Worm (Caenorhabditis elegans) whole organism, L2 larva: ENCODE measurements around the gene srx-29.

ENCODE experiments used
- nhr-11 ChIP-seq: fragments of 150-350 bp; optimal IDR thresholded peaks from 2 replicates; lab custom pipeline; 2014; ENCODE audit warnings: missing biosample characterization, missing genetic modification characterization
- snpc-4 ChIP-seq: fragments of 150-350 bp; optimal IDR thresholded peaks from 2 replicates; lab custom pipeline; 2014; ENCODE audit warnings: missing biosample characterization, missing genetic modification characterization
- zag-1 ChIP-seq: fragments of 150-350 bp; optimal IDR thresholded peaks from 2 replicates; lab custom pipeline; 2014; ENCODE audit warnings: missing biosample characterization, missing genetic modification characterization

DNA sequence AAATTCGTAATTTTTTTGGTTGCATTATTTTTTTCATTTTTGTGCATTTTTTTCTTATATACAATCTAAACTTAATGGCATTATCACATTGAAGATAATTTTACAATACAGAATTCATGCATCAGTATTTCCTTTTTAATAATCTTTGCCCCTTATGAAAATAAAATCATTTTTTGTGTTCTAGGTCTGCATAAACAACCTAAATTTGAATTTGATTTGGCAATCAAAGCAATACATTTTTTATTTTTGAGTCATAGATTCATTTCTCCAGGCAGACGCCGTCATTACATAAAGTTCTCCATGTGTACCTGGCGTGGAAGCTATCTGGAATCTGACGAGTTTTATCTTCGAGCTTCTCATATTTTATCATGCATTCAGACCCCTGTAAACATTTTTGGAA lies 23.9 kb upstream of the srx-29 start, which contains the start of gene srh-140:
- TF ChIP-seq snpc-4 (tag; lab: Kevin White, UChicago) (no peak), zag-1 (tag; lab: Kevin White, UChicago) (no peak), nhr-11 (tag; lab: Kevin White, UChicago) (no peak)
